Worm (Caenorhabditis elegans): Measurements from ENCODE around the gene F40F8.4.

- TF ChIP-seq snpc-3.4 (tag; optimal IDR thresholded peaks at IDR 0.05) (no peak), ZK185.1 (tag; optimal IDR thresholded peaks at IDR 0.05; ENCODE audit: poor library complexity, severe bottlenecking) (no peak), ztf-26 (tag; optimal IDR thresholded peaks at IDR 0.05) (no peak), B0261.1 (tag; optimal IDR thresholded peaks at IDR 0.05) (no peak), F37B4.10 (GFP tag; IDR thresholded peaks at IDR 0.05) (no peak)
These were observed 36.4 kb upstream of the F40F8.4 start for ce11 chrII:11176441-11176840.
